Fruit fly (Drosophila melanogaster): ENCODE data around the gene Tcs6.

Gene Tcs6

dm6 chr3R:26103440-26103839 lies 45.4 kb upstream of the Tcs6 start:
- TF ChIP-seq bab1 (GFP tag; optimal IDR thresholded peaks at IDR 0.05) (peak; percentile 48), CG7101 (tag; optimal IDR thresholded peaks at IDR 0.05) (no peak), kay (GFP tag; ENCODE audit: borderline replicate concordance) (no peak), cnc (optimal IDR thresholded peaks at IDR 0.05) (no peak), toe (GFP tag; optimal IDR thresholded peaks at IDR 0.05) (no peak), tj (GFP tag; optimal IDR thresholded peaks at IDR 0.05) (no peak), CG14711 (tag; optimal IDR thresholded peaks at IDR 0.05) (no peak)

DNA sequence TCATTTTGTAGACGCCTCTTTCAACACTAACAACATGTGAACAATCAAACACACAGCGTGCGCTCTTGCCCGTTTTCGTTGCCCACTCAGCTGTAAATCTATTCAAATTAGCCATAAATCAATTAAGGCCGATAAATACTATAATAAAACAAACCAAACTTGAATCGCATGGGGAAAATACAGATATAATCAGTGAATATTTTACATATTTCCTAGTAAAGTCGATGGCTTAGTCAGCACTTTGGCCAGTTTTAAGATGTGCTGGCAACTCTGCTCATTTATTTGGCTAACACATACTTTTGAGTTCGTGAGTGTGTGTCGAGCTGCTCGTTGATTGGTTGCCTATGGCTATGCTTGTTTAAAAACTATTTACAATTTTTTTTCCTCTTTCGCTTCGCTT lies 41.2 kb upstream of the Tcs6 start:
- TF ChIP-seq CG1620 (GFP tag; optimal IDR thresholded peaks at IDR 0.05) (no peak), Clk (GFP tag; optimal IDR thresholded peaks at IDR 0.05) (no peak), CG11617 (GFP tag; optimal IDR thresholded peaks at IDR 0.05) (no peak), tj (GFP tag; optimal IDR thresholded peaks at IDR 0.05) (peak; percentile 47), kay (GFP tag; ENCODE audit: borderline replicate concordance) (peak; percentile 54), CG14711 (tag; optimal IDR thresholded peaks at IDR 0.05) (peak; percentile 67), CG33017 (tag; optimal IDR thresholded peaks at IDR 0.05) (no peak), bab1 (GFP tag; optimal IDR thresholded peaks at IDR 0.05) (peak; percentile 18), cnc (optimal IDR thresholded peaks at IDR 0.05) (no peak)

dm6 chr3R:26098502-26099210 lies 40.6 kb upstream of the Tcs6 start, which contains the start of gene dysf:
Gene dysf (minus strand): TSS chr3R:26098711.
- TF ChIP-seq ovo (GFP tag; optimal IDR thresholded peaks at IDR 0.05) (no peak), cnc (optimal IDR thresholded peaks at IDR 0.05) (no peak), toe (GFP tag; optimal IDR thresholded peaks at IDR 0.05) (no peak), CG5204 (GFP tag; optimal IDR thresholded peaks at IDR 0.05) (no peak), CG1620 (GFP tag; optimal IDR thresholded peaks at IDR 0.05) (no peak), pad (GFP tag; optimal IDR thresholded peaks at IDR 0.05) (no peak), CG11617 (GFP tag; optimal IDR thresholded peaks at IDR 0.05) (peak; percentile 1), Mnt (GFP tag; optimal IDR thresholded peaks at IDR 0.05) (no peak), CG33017 (tag; optimal IDR thresholded peaks at IDR 0.05) (peak; percentile 23), CG12768 (GFP tag; optimal IDR thresholded peaks at IDR 0.05) (no peak), Crg-1 (GFP tag; optimal IDR thresholded peaks at IDR 0.05) (no peak), kay (GFP tag; ENCODE audit: borderline replicate concordance) (peak; percentile 18), bab1 (GFP tag; optimal IDR thresholded peaks at IDR 0.05) (no peak), CG7101 (tag; optimal IDR thresholded peaks at IDR 0.05) (peak; percentile 6), Hr96 (GFP tag; optimal IDR thresholded peaks at IDR 0.05) (no peak)

DNA sequence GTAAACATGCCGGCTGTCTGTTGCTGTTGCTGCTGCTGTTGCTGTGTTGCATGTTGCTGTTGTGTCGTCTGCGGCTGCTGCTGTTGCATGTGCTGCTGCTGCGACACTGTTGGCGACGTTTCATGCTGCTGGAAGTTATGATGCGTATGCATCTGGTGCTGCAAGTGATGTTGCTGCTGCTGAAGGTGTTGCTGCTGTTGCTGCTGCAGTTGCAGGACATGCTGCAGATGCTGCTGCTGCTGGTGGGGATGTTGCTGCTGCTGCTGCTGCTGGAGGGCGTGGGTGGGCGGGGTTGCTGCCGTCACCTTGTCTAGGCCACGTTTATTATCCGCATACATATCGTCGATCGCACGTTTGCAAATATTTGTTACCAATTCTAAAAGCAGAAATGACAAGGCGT lies 38.2 kb upstream of the Tcs6 start:
- TF ChIP-seq Clk (GFP tag; optimal IDR thresholded peaks at IDR 0.05) (no peak), CG11617 (GFP tag; optimal IDR thresholded peaks at IDR 0.05) (no peak), toe (GFP tag; optimal IDR thresholded peaks at IDR 0.05) (no peak), ovo (GFP tag; optimal IDR thresholded peaks at IDR 0.05) (no peak)

DNA sequence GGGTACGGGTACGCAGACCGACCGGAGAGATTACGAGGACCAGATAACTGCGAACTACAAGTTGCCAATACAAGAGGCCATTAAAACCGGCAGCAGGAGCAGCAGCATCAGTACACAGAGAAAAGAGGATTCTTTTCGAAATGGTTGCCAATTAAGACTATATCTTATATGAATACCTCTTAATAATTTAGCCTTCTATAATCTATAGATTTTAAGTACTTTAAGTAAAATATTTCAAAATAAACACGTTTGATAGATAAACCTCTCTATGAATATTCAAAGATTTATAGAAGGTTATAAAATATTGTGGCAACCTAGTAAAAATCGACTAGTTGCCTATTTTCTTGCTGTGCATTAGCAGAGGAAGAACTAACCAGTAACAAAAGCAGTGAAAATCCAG lies 37.5 kb upstream of the Tcs6 start:
- TF ChIP-seq CG5204 (GFP tag; optimal IDR thresholded peaks at IDR 0.05) (no peak), tj (GFP tag; optimal IDR thresholded peaks at IDR 0.05) (no peak)

DNA sequence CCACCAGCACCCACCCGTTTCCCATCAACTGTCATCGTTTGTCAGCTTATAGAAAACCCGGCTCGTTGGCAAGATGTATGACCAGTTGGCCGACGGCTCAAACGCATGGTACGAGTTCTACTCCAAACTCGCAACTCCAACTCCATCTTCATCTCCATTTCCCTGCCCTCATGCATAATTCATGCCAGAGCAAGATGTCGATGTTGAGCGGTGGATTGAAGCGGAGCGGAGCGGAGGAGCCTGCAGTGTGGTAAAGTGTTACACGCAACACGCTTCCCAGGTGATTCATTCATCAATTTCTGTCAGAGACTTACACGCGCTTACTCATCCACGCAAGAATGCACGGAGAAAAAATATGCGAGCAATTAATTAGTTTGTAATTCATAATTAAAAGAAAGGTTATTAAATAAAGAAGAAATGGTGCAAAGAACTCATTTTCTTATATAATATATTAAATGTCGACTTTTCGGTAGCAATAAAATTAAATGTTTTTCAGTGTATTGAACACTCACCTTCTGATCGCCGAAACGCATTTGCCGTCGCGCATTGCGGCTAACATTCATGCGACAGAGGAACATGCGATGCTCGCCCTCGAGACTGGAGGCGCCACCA lies 23.5 kb upstream of the Tcs6 start:
- no peak for TF ChIP-seq CG1620 (GFP tag; optimal IDR thresholded peaks at IDR 0.05)
- no peak for TF ChIP-seq ovo (GFP tag; optimal IDR thresholded peaks at IDR 0.05)
- TF ChIP-seq CG5204 (GFP tag; optimal IDR thresholded peaks at IDR 0.05) = no peak
- no peak for TF ChIP-seq CG12768 (GFP tag; optimal IDR thresholded peaks at IDR 0.05)
- no peak for TF ChIP-seq CG33017 (tag; optimal IDR thresholded peaks at IDR 0.05)

- TF ChIP-seq CG7045 (GFP tag; optimal IDR thresholded peaks at IDR 0.05) (no peak), cic (GFP tag; optimal IDR thresholded peaks at IDR 0.05) (no peak), Clk (GFP tag; optimal IDR thresholded peaks at IDR 0.05) (no peak), tj (GFP tag; optimal IDR thresholded peaks at IDR 0.05) (no peak), cnc (optimal IDR thresholded peaks at IDR 0.05) (no peak)
Measured at dm6 chr3R:26075252-26075651, 17.2 kb upstream of the Tcs6 start.

dm6 chr3R:26072477-26072876 lies 14.5 kb upstream of the Tcs6 start:
- TF ChIP-seq tj (GFP tag; optimal IDR thresholded peaks at IDR 0.05) = no peak
